Worm (Caenorhabditis elegans): ENCODE data around the gene wht-3.

Gene wht-3

DNA sequence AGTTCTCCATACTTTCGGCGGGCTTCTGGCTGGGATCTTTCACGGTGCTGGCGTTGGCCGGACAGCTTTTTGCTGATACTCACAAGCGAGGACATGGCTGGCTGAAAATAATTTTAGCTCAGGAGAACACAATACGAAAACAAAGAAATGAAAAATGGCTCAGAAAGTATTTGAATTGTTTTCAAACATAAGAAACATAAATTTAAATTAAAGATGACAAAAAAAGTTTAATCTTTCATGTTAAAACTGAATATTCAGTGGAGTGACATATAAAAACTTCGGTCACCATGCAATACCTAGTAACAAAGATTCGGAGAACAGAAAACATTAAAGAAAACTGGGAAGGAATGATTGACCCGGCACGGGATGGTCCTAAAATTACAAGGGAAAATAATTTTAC, 27.2 kb upstream of the wht-3 start, which contains the start of gene C16C10.2:
TSS of gene C16C10.2 (minus strand) at position 101 of the 400 bp plus-strand sequence.
- TF ChIP-seq him-1 (tag; optimal IDR thresholded peaks at IDR 0.05) (no peak), dao-5 (tag; optimal IDR thresholded peaks at IDR 0.05) (no peak)

DNA sequence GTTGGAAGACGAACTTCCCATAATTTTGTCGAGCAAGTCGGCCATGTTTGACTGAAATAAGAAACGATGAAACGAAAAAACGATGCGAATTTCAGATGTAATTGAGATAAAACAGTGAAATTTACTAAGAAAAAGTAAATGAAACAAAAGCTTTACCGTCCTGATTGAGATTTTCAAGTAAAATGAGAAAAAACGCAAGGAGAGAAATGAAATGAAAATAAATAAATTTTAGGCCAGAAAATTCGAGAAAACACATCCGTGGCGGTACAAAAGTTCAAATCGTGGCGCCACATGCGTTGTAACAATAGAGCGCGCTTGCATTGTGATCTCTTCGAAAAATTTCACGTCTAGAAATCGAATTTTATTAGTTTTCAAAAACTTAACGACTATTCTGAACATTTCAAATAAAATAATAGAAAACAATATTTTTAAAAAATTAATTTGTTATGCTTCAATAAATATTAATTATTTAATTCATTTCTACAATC, 24.8 kb upstream of the wht-3 start, which contains the start of the genes hrde-1 and C16C10.13:
TSS of gene hrde-1 (minus strand) at position 51 of the 488 bp plus-strand sequence.
TSS of gene C16C10.13 (plus strand) at position 332 of the 488 bp plus-strand sequence.
- TF ChIP-seq dao-5 (tag; optimal IDR thresholded peaks at IDR 0.05) (no peak), W03F9.2 (tag; optimal IDR thresholded peaks at IDR 0.05) (peak; percentile 75)

- TF ChIP-seq W03F9.2 (tag; optimal IDR thresholded peaks at IDR 0.05) (no peak), dao-5 (tag; optimal IDR thresholded peaks at IDR 0.05) (no peak), him-1 (tag; optimal IDR thresholded peaks at IDR 0.05) (no peak)
Observed at ce11 chrIII:4175489-4175888, 24.1 kb upstream of the wht-3 start.

DNA sequence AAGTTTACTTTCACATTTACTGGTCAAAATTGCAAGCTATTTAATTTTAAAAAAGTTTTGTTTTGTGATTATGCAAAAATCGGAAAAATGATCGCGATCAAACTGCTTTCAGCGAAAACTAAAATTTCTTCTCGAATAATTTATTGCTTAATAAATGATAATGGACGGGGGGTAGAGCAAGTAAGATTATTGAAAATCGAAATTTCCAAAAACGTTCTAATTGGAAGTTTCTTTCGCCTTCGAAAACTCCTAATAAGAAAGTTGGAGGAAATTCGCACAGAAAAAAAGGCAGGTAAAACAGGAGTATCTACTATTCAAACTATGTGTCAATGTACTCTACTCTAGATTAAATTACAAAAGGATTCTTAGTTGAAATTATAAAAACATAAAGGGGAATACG, 20.8 kb upstream of the wht-3 start:
- TF ChIP-seq W03F9.2 (tag; optimal IDR thresholded peaks at IDR 0.05) (no peak), him-1 (tag; optimal IDR thresholded peaks at IDR 0.05) (no peak), dao-5 (tag; optimal IDR thresholded peaks at IDR 0.05) (no peak)

ce11 chrIII:4170903-4171377, 19.5 kb upstream of the wht-3 start, which contains the start of the genes rnf-121 and C16C10.4:
rnf-121 (minus strand) TSS chrIII:4170953.
C16C10.4 (plus strand) TSS chrIII:4171336.
- TF ChIP-seq him-1 (tag; optimal IDR thresholded peaks at IDR 0.05) (peak; percentile 45), W03F9.2 (tag; optimal IDR thresholded peaks at IDR 0.05) (peak; percentile 69), dao-5 (tag; optimal IDR thresholded peaks at IDR 0.05) (peak; percentile 43)

ce11 chrIII:4168665-4169064, 17.3 kb upstream of the wht-3 start, which contains the start of gene ccdc-55:
ccdc-55 (minus strand) TSS chrIII:4168765.
- TF ChIP-seq W03F9.2 (tag; optimal IDR thresholded peaks at IDR 0.05): no peak
- no peak for TF ChIP-seq dao-5 (tag; optimal IDR thresholded peaks at IDR 0.05)
- TF ChIP-seq him-1 (tag; optimal IDR thresholded peaks at IDR 0.05): no peak

DNA sequence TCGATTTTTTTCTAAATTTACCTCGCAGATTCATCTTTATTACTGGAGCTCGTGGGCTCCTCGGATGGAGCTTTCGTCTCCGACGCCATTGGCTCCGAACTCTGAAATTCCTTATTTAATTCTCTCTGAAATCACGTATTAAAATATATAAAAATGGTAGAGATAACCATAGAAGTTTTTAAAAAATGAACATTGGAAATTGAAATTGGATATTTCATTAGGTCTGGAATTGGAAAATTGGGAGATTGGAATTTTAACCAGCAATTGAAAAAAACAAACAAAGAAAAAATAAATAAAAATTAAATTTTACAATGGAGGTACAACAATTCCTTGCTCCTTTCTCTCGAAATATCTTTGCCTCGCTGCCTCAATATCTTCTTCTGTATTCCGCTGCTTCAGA, 15.3 kb upstream of the wht-3 start, which contains the start of gene rnf-5:
TSS of gene rnf-5 (minus strand) at position 101 of the 400 bp plus-strand sequence.
- TF ChIP-seq W03F9.2 (tag; optimal IDR thresholded peaks at IDR 0.05) (no peak), him-1 (tag; optimal IDR thresholded peaks at IDR 0.05) (no peak), dao-5 (tag; optimal IDR thresholded peaks at IDR 0.05) (no peak)

- TF ChIP-seq W03F9.2 (tag; optimal IDR thresholded peaks at IDR 0.05): no peak
- no peak for TF ChIP-seq him-1 (tag; optimal IDR thresholded peaks at IDR 0.05)
- TF ChIP-seq dao-5 (tag; optimal IDR thresholded peaks at IDR 0.05): no peak
Observed at ce11 chrIII:4164071-4164470, 12.7 kb upstream of the wht-3 start, which contains the start of gene C16C10.8. C16C10.8 (minus strand) TSS chrIII:4164171.

- TF ChIP-seq W03F9.2 (tag; optimal IDR thresholded peaks at IDR 0.05) (no peak), dao-5 (tag; optimal IDR thresholded peaks at IDR 0.05) (no peak), him-1 (tag; optimal IDR thresholded peaks at IDR 0.05) (no peak)
Observed at ce11 chrIII:4160937-4161336, 9.5 kb upstream of the wht-3 start, which contains the start of gene C01G12.16. C01G12.16 (plus strand) TSS chrIII:4161237.

DNA sequence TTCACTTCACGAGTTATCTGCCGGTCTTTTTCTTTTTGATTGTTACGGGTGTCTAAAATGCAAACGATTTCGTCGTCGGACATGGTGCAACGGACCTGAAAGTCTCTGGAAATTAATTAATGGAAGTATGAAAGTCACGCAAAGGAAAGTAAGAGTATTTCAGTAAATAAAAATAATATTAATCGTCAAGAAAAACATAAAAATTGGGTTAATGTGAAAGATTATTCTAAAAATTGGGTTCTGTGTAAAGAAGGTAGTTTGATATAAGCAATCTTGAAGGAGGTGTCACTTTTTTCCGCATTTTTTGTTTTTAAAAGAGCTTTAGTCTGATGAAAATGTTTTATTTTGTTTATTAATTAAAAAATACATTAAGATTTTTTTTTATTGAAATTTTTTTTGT, 5.9 kb upstream of the wht-3 start, which contains the start of gene C16C10.9:
TSS of gene C16C10.9 (minus strand) at position 101 of the 400 bp plus-strand sequence.
- TF ChIP-seq dao-5 (tag; optimal IDR thresholded peaks at IDR 0.05): no peak
- no peak for TF ChIP-seq W03F9.2 (tag; optimal IDR thresholded peaks at IDR 0.05)
- TF ChIP-seq him-1 (tag; optimal IDR thresholded peaks at IDR 0.05): no peak

- TF ChIP-seq dao-5 (tag; optimal IDR thresholded peaks at IDR 0.05) (no peak), W03F9.2 (tag; optimal IDR thresholded peaks at IDR 0.05) (no peak), him-1 (tag; optimal IDR thresholded peaks at IDR 0.05) (no peak)
Observed at ce11 chrIII:4153299-4153698, 1.9 kb upstream of the wht-3 start, which contains the start of gene glod-4. glod-4 (plus strand) TSS chrIII:4153599.

DNA sequence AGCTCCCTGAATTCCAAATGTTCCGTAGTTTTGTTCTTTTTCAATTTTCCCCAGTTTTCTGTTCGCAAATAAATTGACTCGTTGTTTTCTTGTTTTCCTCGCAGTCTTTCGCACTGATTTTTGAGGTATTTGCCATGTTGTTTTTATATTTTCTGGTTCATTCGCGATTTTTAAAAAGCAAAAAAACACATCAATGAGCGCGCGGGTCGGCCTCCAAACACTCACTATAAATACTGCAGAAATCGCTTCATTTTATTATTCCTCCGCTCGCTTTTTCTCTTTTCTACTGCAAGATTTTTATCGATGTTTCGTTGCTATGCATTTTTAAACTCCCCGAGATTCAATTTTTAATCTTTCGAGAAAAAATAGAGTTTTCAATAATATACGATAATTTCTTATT, 1.4 kb upstream of the wht-3 start:
- TF ChIP-seq dao-5 (tag; optimal IDR thresholded peaks at IDR 0.05): no peak
- TF ChIP-seq him-1 (tag; optimal IDR thresholded peaks at IDR 0.05): no peak
- TF ChIP-seq W03F9.2 (tag; optimal IDR thresholded peaks at IDR 0.05): no peak

DNA sequence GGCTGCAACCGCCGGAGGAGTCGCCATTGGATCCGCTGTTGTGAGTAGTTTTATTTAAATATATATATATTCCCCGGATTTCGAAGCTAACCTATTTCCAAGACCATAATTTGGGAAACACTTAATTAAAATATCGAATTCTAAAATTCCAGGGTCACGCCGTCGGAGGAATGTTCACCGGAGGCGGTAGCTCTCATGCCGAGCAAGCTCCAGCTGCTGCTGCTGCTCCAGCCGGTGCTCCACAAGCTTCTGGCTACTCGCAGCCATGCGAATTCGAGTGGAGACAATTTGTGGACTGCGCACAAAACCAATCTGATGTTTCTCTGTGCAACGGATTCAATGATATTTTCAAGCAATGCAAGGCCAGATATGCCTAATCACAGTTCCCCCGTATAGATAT, 911 bp upstream of the wht-3 start:
- TF ChIP-seq him-1 (tag; optimal IDR thresholded peaks at IDR 0.05) (no peak), W03F9.2 (tag; optimal IDR thresholded peaks at IDR 0.05) (no peak), dao-5 (tag; optimal IDR thresholded peaks at IDR 0.05) (no peak)

- TF ChIP-seq him-1 (tag; optimal IDR thresholded peaks at IDR 0.05) (no peak), W03F9.2 (tag; optimal IDR thresholded peaks at IDR 0.05) (peak; percentile 73), dao-5 (tag; optimal IDR thresholded peaks at IDR 0.05) (no peak)
Observed at ce11 chrIII:4150919-4151318, 479 bp downstream of the wht-3 start.
